Fruit fly (Drosophila melanogaster): ENCODE measurements around the gene CG15020.

Gene CG15020

dm6 chr3L:4417068-4417467 lies 4.4 kb upstream of the CG15020 start:
- TF ChIP-seq psq (optimal IDR thresholded peaks at IDR 0.05) (no peak), pan (optimal IDR thresholded peaks at IDR 0.05) (no peak), EcR (GFP tag; optimal IDR thresholded peaks at IDR 0.05) (no peak), CG8478 (optimal IDR thresholded peaks at IDR 0.05) (no peak), usp (GFP tag; optimal IDR thresholded peaks at IDR 0.05) (no peak), Dll (optimal IDR thresholded peaks at IDR 0.05) (no peak)

dm6 chr3L:4417543-4417942 lies 3.9 kb upstream of the CG15020 start:
- no peak for TF ChIP-seq psq (optimal IDR thresholded peaks at IDR 0.05)
- TF ChIP-seq CG8478 (optimal IDR thresholded peaks at IDR 0.05): no peak
- TF ChIP-seq pan (optimal IDR thresholded peaks at IDR 0.05): no peak
- TF ChIP-seq EcR (GFP tag; optimal IDR thresholded peaks at IDR 0.05): no peak
- TF ChIP-seq usp (GFP tag; optimal IDR thresholded peaks at IDR 0.05): no peak
- TF ChIP-seq Dll (optimal IDR thresholded peaks at IDR 0.05): no peak

dm6 chr3L:4426581-4426980 lies 5.1 kb downstream of the CG15020 start:
- TF ChIP-seq CG8478 (optimal IDR thresholded peaks at IDR 0.05): no peak
- TF ChIP-seq Dll (optimal IDR thresholded peaks at IDR 0.05): no peak
- no peak for TF ChIP-seq EcR (GFP tag; optimal IDR thresholded peaks at IDR 0.05)
- no peak for TF ChIP-seq psq (optimal IDR thresholded peaks at IDR 0.05)
- TF ChIP-seq usp (GFP tag; optimal IDR thresholded peaks at IDR 0.05): no peak
- TF ChIP-seq pan (optimal IDR thresholded peaks at IDR 0.05): no peak

dm6 chr3L:4428918-4429546 lies 7.6 kb downstream of the CG15020 start, which contains the start of gene nAChRbeta1:
nAChRbeta1 (plus strand) TSS chr3L:4429349.
- no peak for TF ChIP-seq usp (GFP tag; optimal IDR thresholded peaks at IDR 0.05)
- TF ChIP-seq CG8478 (optimal IDR thresholded peaks at IDR 0.05): no peak
- no peak for TF ChIP-seq psq (optimal IDR thresholded peaks at IDR 0.05)
- no peak for TF ChIP-seq pan (optimal IDR thresholded peaks at IDR 0.05)
- no peak for TF ChIP-seq Dll (optimal IDR thresholded peaks at IDR 0.05)
- no peak for TF ChIP-seq EcR (GFP tag; optimal IDR thresholded peaks at IDR 0.05)

- TF ChIP-seq usp (GFP tag; optimal IDR thresholded peaks at IDR 0.05) (no peak), psq (optimal IDR thresholded peaks at IDR 0.05) (no peak), CG8478 (optimal IDR thresholded peaks at IDR 0.05) (no peak), pan (optimal IDR thresholded peaks at IDR 0.05) (no peak), Dll (optimal IDR thresholded peaks at IDR 0.05) (no peak), EcR (GFP tag; optimal IDR thresholded peaks at IDR 0.05) (no peak)
Measured at dm6 chr3L:4430331-4430730, 8.9 kb downstream of the CG15020 start.

- TF ChIP-seq Dll (optimal IDR thresholded peaks at IDR 0.05) (no peak), psq (optimal IDR thresholded peaks at IDR 0.05) (no peak), CG8478 (optimal IDR thresholded peaks at IDR 0.05) (no peak), usp (GFP tag; optimal IDR thresholded peaks at IDR 0.05) (no peak)
Measured at dm6 chr3L:4431111-4431730, 9.8 kb downstream of the CG15020 start.

- TF ChIP-seq Dll (optimal IDR thresholded peaks at IDR 0.05) (no peak), usp (GFP tag; optimal IDR thresholded peaks at IDR 0.05) (no peak), EcR (GFP tag; optimal IDR thresholded peaks at IDR 0.05) (no peak), psq (optimal IDR thresholded peaks at IDR 0.05) (no peak), pan (optimal IDR thresholded peaks at IDR 0.05) (no peak), CG8478 (optimal IDR thresholded peaks at IDR 0.05) (no peak)
Measured at dm6 chr3L:4436421-4436820, 15.0 kb downstream of the CG15020 start, which contains the start of gene CG15021. CG15021 (plus strand) TSS chr3L:4436721.

dm6 chr3L:4440153-4440552 lies 18.7 kb downstream of the CG15020 start:
- TF ChIP-seq psq (optimal IDR thresholded peaks at IDR 0.05) (no peak), usp (GFP tag; optimal IDR thresholded peaks at IDR 0.05) (no peak), CG8478 (optimal IDR thresholded peaks at IDR 0.05) (no peak)

- no peak for TF ChIP-seq CG8478 (optimal IDR thresholded peaks at IDR 0.05)
- no peak for TF ChIP-seq pan (optimal IDR thresholded peaks at IDR 0.05)
- TF ChIP-seq Dll (optimal IDR thresholded peaks at IDR 0.05): no peak
- no peak for TF ChIP-seq psq (optimal IDR thresholded peaks at IDR 0.05)
- no peak for TF ChIP-seq usp (GFP tag; optimal IDR thresholded peaks at IDR 0.05)
- TF ChIP-seq EcR (GFP tag; optimal IDR thresholded peaks at IDR 0.05): no peak
Measured at dm6 chr3L:4442168-4442567, 20.7 kb downstream of the CG15020 start.

- TF ChIP-seq psq (optimal IDR thresholded peaks at IDR 0.05): no peak
- TF ChIP-seq EcR (GFP tag; optimal IDR thresholded peaks at IDR 0.05): no peak
Measured at dm6 chr3L:4445824-4446223, 24.4 kb downstream of the CG15020 start.

- TF ChIP-seq CG8478 (optimal IDR thresholded peaks at IDR 0.05): no peak
- TF ChIP-seq Dll (optimal IDR thresholded peaks at IDR 0.05): no peak
- no peak for TF ChIP-seq usp (GFP tag; optimal IDR thresholded peaks at IDR 0.05)
- no peak for TF ChIP-seq EcR (GFP tag; optimal IDR thresholded peaks at IDR 0.05)
- TF ChIP-seq psq (optimal IDR thresholded peaks at IDR 0.05): no peak
- TF ChIP-seq pan (optimal IDR thresholded peaks at IDR 0.05): no peak
Measured at dm6 chr3L:4446273-4446672, 24.8 kb downstream of the CG15020 start, which contains the start of gene CG12607. CG12607 (plus strand) TSS chr3L:4446573.

- TF ChIP-seq usp (GFP tag; optimal IDR thresholded peaks at IDR 0.05): no peak
- TF ChIP-seq psq (optimal IDR thresholded peaks at IDR 0.05): no peak
- no peak for TF ChIP-seq EcR (GFP tag; optimal IDR thresholded peaks at IDR 0.05)
- no peak for TF ChIP-seq pan (optimal IDR thresholded peaks at IDR 0.05)
- no peak for TF ChIP-seq CG8478 (optimal IDR thresholded peaks at IDR 0.05)
- TF ChIP-seq Dll (optimal IDR thresholded peaks at IDR 0.05): no peak
Measured at dm6 chr3L:4447229-4447628, 25.8 kb downstream of the CG15020 start.

- TF ChIP-seq usp (GFP tag; optimal IDR thresholded peaks at IDR 0.05): no peak
- TF ChIP-seq pan (optimal IDR thresholded peaks at IDR 0.05): no peak
- no peak for TF ChIP-seq CG8478 (optimal IDR thresholded peaks at IDR 0.05)
- TF ChIP-seq EcR (GFP tag; optimal IDR thresholded peaks at IDR 0.05): no peak
- TF ChIP-seq psq (optimal IDR thresholded peaks at IDR 0.05): no peak
- TF ChIP-seq Dll (optimal IDR thresholded peaks at IDR 0.05): no peak
Measured at dm6 chr3L:4458063-4458462, 36.6 kb downstream of the CG15020 start, which contains the start of gene CG11345. CG11345 (minus strand) TSS chr3L:4458163.
